Fruit fly (Drosophila melanogaster) whole organism, embryonic: ENCODE results near the gene red.

Source experiments
- CG1024 ChIP-seq: fragments of 200-800 bp; sonication (Bioruptor generic); IDR thresholded peaks from 2 replicates; pipeline ENCODE4 v1.3.6; 2022; ENCODE audit warnings: missing biosample characterization, missing genetic modification characterization
- CG11093 ChIP-seq: fragments of 200-800 bp; sonication (Bioruptor generic); IDR thresholded peaks from 3 replicates; pipeline ENCODE4 v1.3.6; 2022; ENCODE audit warnings: missing biosample characterization, missing genetic modification characterization
- CG12155 ChIP-seq: fragments of 200-800 bp; sonication (Bioruptor generic); optimal IDR thresholded peaks from 3 replicates; lab custom pipeline; 2016; ENCODE audit warnings: missing biosample characterization, missing genetic modification characterization
- CG15073 ChIP-seq: fragments of 200-800 bp; sonication (Bioruptor generic); optimal IDR thresholded peaks from 2 replicates; lab custom pipeline; 2016; ENCODE audit warnings: missing biosample characterization, missing genetic modification characterization
- CG16815 ChIP-seq: fragments of 200-800 bp; sonication (Bioruptor generic); optimal IDR thresholded peaks from 3 replicates; lab custom pipeline; 2017; ENCODE audit warnings: missing biosample characterization, mild to moderate bottlenecking, missing genetic modification characterization
- CG17612 ChIP-seq: fragments of 200-800 bp; sonication (Bioruptor generic); IDR thresholded peaks from 2 replicates; pipeline ENCODE4 v1.3.6; 2022; ENCODE audit warnings: missing biosample characterization, missing genetic modification characterization
- CG18599 ChIP-seq: fragments of 200-800 bp; sonication (Bioruptor generic); optimal IDR thresholded peaks from 3 replicates; lab custom pipeline; 2017; ENCODE audit warnings: missing biosample characterization, missing genetic modification characterization, mild to moderate bottlenecking, moderate library complexity, missing genetic modification reagents
- CG2199 ChIP-seq: fragments of 200-800 bp; sonication (Bioruptor generic); IDR thresholded peaks from 3 replicates; pipeline ENCODE4 v1.3.6; 2022; ENCODE audit warnings: missing biosample characterization, missing genetic modification characterization
- CG3281 ChIP-seq: fragments of 200-800 bp; sonication (Bioruptor generic); optimal IDR thresholded peaks from 3 replicates; lab custom pipeline; 2017; ENCODE audit warnings: missing biosample characterization, mild to moderate bottlenecking, missing genetic modification characterization
- CG4707 ChIP-seq: fragments of 200-800 bp; sonication (Bioruptor generic); optimal IDR thresholded peaks from 2 replicates; lab custom pipeline; 2018; ENCODE audit warnings: missing biosample characterization, mild to moderate bottlenecking, missing genetic modification characterization, moderate library complexity
- CG5245 ChIP-seq: fragments of 200-800 bp; sonication (Bioruptor generic); optimal IDR thresholded peaks from 3 replicates; lab custom pipeline; 2016; ENCODE audit warnings: missing biosample characterization, missing genetic modification characterization
- CG6654 ChIP-seq: fragments of 200-800 bp; sonication (Bioruptor generic); optimal IDR thresholded peaks from 2 replicates; lab custom pipeline; 2017; ENCODE audit warnings: missing biosample characterization, mild to moderate bottlenecking, missing genetic modification characterization
- CG6689 ChIP-seq: fragments of 200-800 bp; sonication (Bioruptor generic); IDR thresholded peaks from 2 replicates; pipeline ENCODE4 v1.3.6; 2022; ENCODE audit warnings: missing biosample characterization, missing genetic modification characterization
- CG7357 ChIP-seq: fragments of 200-800 bp; sonication (Bioruptor generic); IDR thresholded peaks from 3 replicates; pipeline ENCODE4 v1.3.6; 2022; ENCODE audit warnings: missing biosample characterization, missing genetic modification characterization
- CG9817 ChIP-seq: fragments of 200-800 bp; sonication (Bioruptor generic); optimal IDR thresholded peaks from 2 replicates; lab custom pipeline; 2018; ENCODE audit warnings: missing biosample characterization, mild to moderate bottlenecking, missing genetic modification characterization, moderate library complexity
- CHES-1-like ChIP-seq: fragments of 200-800 bp; sonication (Bioruptor generic); optimal IDR thresholded peaks from 2 replicates; lab custom pipeline; 2016; ENCODE audit warnings: missing biosample characterization, missing genetic modification characterization
- Dip3 ChIP-seq: fragments of 200-800 bp; sonication (Bioruptor generic); optimal IDR thresholded peaks from 3 replicates; lab custom pipeline; 2016; ENCODE audit warnings: missing biosample characterization, missing genetic modification characterization
- Doc3 ChIP-seq: fragments of 200-800 bp; sonication (Bioruptor generic); IDR thresholded peaks from 3 replicates; pipeline ENCODE4 v1.3.6; 2022; ENCODE audit warnings: missing biosample characterization, missing genetic modification characterization; ENCODE audit not compliant: partially characterized antibody
- ERR ChIP-seq: fragments of 200-800 bp; sonication (Bioruptor generic); optimal IDR thresholded peaks from 2 replicates; lab custom pipeline; 2016; ENCODE audit warnings: missing biosample characterization, missing genetic modification characterization
- Fer1 ChIP-seq: fragments of 200-800 bp; sonication (Bioruptor generic); optimal IDR thresholded peaks from 2 replicates; lab custom pipeline; 2017; ENCODE audit warnings: missing biosample characterization, mild to moderate bottlenecking, missing genetic modification characterization
- HmgD ChIP-seq: fragments of 200-800 bp; sonication (Bioruptor generic); optimal IDR thresholded peaks from 3 replicates; lab custom pipeline; 2016; ENCODE audit warnings: missing biosample characterization, missing genetic modification characterization
- HmgZ ChIP-seq: fragments of 200-800 bp; sonication (Bioruptor generic); optimal IDR thresholded peaks from 2 replicates; lab custom pipeline; 2018; ENCODE audit warnings: missing biosample characterization, mild to moderate bottlenecking, missing genetic modification characterization
- Hr78 ChIP-seq, 2 experiments: fragments of 200-800 bp in 1 of 2; fragments of >200 bp in 1 of 2; sonication (Bioruptor generic) in 1 of 2; optimal IDR thresholded peaks; 2 replicates each; lab custom pipeline; 2017 to 2019; ENCODE audit warnings: missing biosample characterization in 2 of 2, missing genetic modification characterization in 2 of 2, mild to moderate bottlenecking in 1 of 2, moderate library complexity in 1 of 2
- Lim3 ChIP-seq: fragments of 200-800 bp; sonication (Bioruptor generic); IDR thresholded peaks from 2 replicates; pipeline ENCODE4 v1.3.6; 2022; ENCODE audit warnings: missing biosample characterization, missing genetic modification characterization
- NK7.1 ChIP-seq: fragments of 200-800 bp; sonication (Bioruptor generic); optimal IDR thresholded peaks from 3 replicates; lab custom pipeline; 2016; ENCODE audit warnings: missing biosample characterization, missing genetic modification characterization
- Ravus ChIP-seq: fragments of 200-800 bp; sonication (Bioruptor generic); IDR thresholded peaks from 2 replicates; pipeline ENCODE4 v1.3.6; 2022; ENCODE audit warnings: missing biosample characterization, missing genetic modification characterization
- Rfx ChIP-seq: fragments of 200-800 bp; sonication (Bioruptor generic); IDR thresholded peaks from 2 replicates; pipeline ENCODE4 v1.3.6; 2022; ENCODE audit warnings: missing biosample characterization, missing genetic modification characterization
- Sry-δ ChIP-seq: fragments of 200-800 bp; sonication (Bioruptor generic); optimal IDR thresholded peaks from 2 replicates; lab custom pipeline; 2016; ENCODE audit warnings: missing biosample characterization, missing genetic modification characterization
- Taf1 ChIP-seq: fragments of 200-800 bp; sonication (Bioruptor generic); IDR thresholded peaks from 2 replicates; pipeline ENCODE4 v1.3.6; 2022; ENCODE audit warnings: missing biosample characterization, missing genetic modification characterization
- ab ChIP-seq: fragments of 200-800 bp; sonication (Bioruptor generic); optimal IDR thresholded peaks from 2 replicates; lab custom pipeline; 2016; ENCODE audit warnings: missing biosample characterization, missing genetic modification characterization
- ara ChIP-seq: fragments of 200-800 bp; sonication (Bioruptor generic); IDR thresholded peaks from 2 replicates; pipeline ENCODE4 v1.3.6; 2022; ENCODE audit warnings: missing biosample characterization, missing genetic modification characterization
- ash1 ChIP-seq: fragments of 200-800 bp; sonication (Bioruptor generic); optimal IDR thresholded peaks from 2 replicates; lab custom pipeline; 2018; ENCODE audit warnings: missing biosample characterization, mild to moderate bottlenecking, missing genetic modification characterization
- az2 ChIP-seq: fragments of 200-800 bp; sonication (Bioruptor generic); optimal IDR thresholded peaks from 3 replicates; lab custom pipeline; 2016; ENCODE audit warnings: missing biosample characterization, missing genetic modification characterization
- crc ChIP-seq: fragments of 200-800 bp; sonication (Bioruptor generic); optimal IDR thresholded peaks from 2 replicates; lab custom pipeline; 2016; ENCODE audit warnings: missing biosample characterization, missing genetic modification characterization
- da ChIP-seq: fragments of 200-800 bp; sonication (Bioruptor generic); optimal IDR thresholded peaks from 2 replicates; lab custom pipeline; 2016; ENCODE audit warnings: missing biosample characterization, missing genetic modification characterization
- disco-r ChIP-seq: fragments of 200-800 bp; sonication (Bioruptor generic); optimal IDR thresholded peaks from 2 replicates; lab custom pipeline; 2016; ENCODE audit warnings: missing biosample characterization, missing genetic modification characterization
- dm ChIP-seq: fragments of 200-800 bp; sonication (Bioruptor generic); optimal IDR thresholded peaks from 3 replicates; lab custom pipeline; 2016; ENCODE audit warnings: missing biosample characterization, missing genetic modification characterization
- dmrt11E ChIP-seq: fragments of 200-800 bp; sonication (Bioruptor generic); optimal IDR thresholded peaks from 3 replicates; lab custom pipeline; 2018; ENCODE audit warnings: missing biosample characterization, mild to moderate bottlenecking, missing genetic modification characterization, moderate library complexity
- eyg ChIP-seq: fragments of 200-800 bp; sonication (Bioruptor generic); optimal IDR thresholded peaks from 3 replicates; lab custom pipeline; 2016; ENCODE audit warnings: missing biosample characterization, missing genetic modification characterization
- ftz-f1 ChIP-seq: fragments of 200-800 bp; sonication (Bioruptor generic); optimal IDR thresholded peaks from 2 replicates; lab custom pipeline; 2016; ENCODE audit warnings: missing biosample characterization, missing genetic modification characterization
- fu2 ChIP-seq: fragments of 200-800 bp; sonication (Bioruptor generic); optimal IDR thresholded peaks from 2 replicates; lab custom pipeline; 2016; ENCODE audit warnings: missing biosample characterization, missing genetic modification characterization
- lilli ChIP-seq: fragments of 200-800 bp; sonication (Bioruptor generic); optimal IDR thresholded peaks from 3 replicates; lab custom pipeline; 2016; ENCODE audit warnings: missing biosample characterization, missing genetic modification characterization
- pita ChIP-seq: fragments of 200-800 bp; sonication (Bioruptor generic); optimal IDR thresholded peaks from 2 replicates; lab custom pipeline; 2017; ENCODE audit warnings: missing biosample characterization, mild to moderate bottlenecking, missing genetic modification characterization
- prd ChIP-seq, 3 experiments: fragments of >200 bp in 2 of 3; fragments of 200-800 bp in 1 of 3; sonication (Bioruptor generic) in 1 of 3; optimal IDR thresholded peaks in 2 of 3; IDR thresholded peaks in 1 of 3; 2 replicates in 2 of 3; 3 replicates in 1 of 3; pipeline versions ENCODE4 v1.3.6 to Lab custom; 2017 to 2022; ENCODE audit warnings: missing biosample characterization in 1 of 3, missing genetic modification characterization in 1 of 3
- slp2 ChIP-seq: fragments of 200-800 bp; sonication (Bioruptor generic); optimal IDR thresholded peaks from 2 replicates; lab custom pipeline; 2016; ENCODE audit warnings: missing biosample characterization, missing genetic modification characterization
- sob ChIP-seq: fragments of 200-800 bp; sonication (Bioruptor generic); IDR thresholded peaks from 2 replicates; pipeline ENCODE4 v1.3.6; 2022; ENCODE audit warnings: missing biosample characterization, missing genetic modification characterization
- tup ChIP-seq: fragments of 200-800 bp; sonication (Bioruptor generic); optimal IDR thresholded peaks from 2 replicates; lab custom pipeline; 2016; ENCODE audit warnings: missing biosample characterization, mild to moderate bottlenecking, missing genetic modification characterization, moderate library complexity
- vvl ChIP-seq: fragments of 200-800 bp; sonication (Bioruptor generic); IDR thresholded peaks from 2 replicates; pipeline ENCODE4 v1.3.6; 2022; ENCODE audit warnings: missing biosample characterization, missing genetic modification characterization
- zfh1 ChIP-seq: fragments of 200-800 bp; sonication (Bioruptor generic); IDR thresholded peaks from 3 replicates; pipeline ENCODE4 v1.3.6; 2022; ENCODE audit warnings: missing biosample characterization, missing genetic modification characterization

Gene red

dm6 chr3R:14346838-14347745 lies 58.2 kb downstream of the red start (continued):
- TF ChIP-seq HmgZ (tag; lab: Kevin White, UChicago) (peak; percentile 15), slp2 (no peak), CG3281 (GFP tag; lab: Kevin White, UChicago) (peak; percentile 75), Lim3 (GFP tag; lab: Robert Waterston, UW) (no peak), CG5245 (GFP tag; lab: Kevin White, UChicago) (peak; percentile 30), ara (GFP tag; lab: Robert Waterston, UW) (no peak), CG7357 (GFP tag; lab: Robert Waterston, UW) (no peak; the same call in 2 of the 3 replicates), Fer1 (GFP tag; lab: Kevin White, UChicago) (peak; percentile 66), CG6689 (GFP tag; lab: Robert Waterston, UW) (peak; percentile 58; the same call in 1 of the 2 replicates), tup (GFP tag; lab: Kevin White, UChicago) (no peak), Rfx (peak; percentile 34; the same call in 1 of the 2 replicates), lilli (GFP tag; lab: Kevin White, UChicago) (peak; percentile 61), sob (GFP tag; lab: Robert Waterston, UW) (peak; percentile 49; the same call in 1 of the 2 replicates), crc (GFP tag; lab: Kevin White, UChicago) (no peak), CG9817 (tag; lab: Kevin White, UChicago) (peak; percentile 41), prd (optimal IDR thresholded peaks at IDR 0.05; lab: Kevin White, UChicago) (no peak), prd (GFP tag; IDR thresholded peaks at IDR 0.05; lab: Robert Waterston, UW) (peak; percentile 28; the same call in 1 of the 3 replicates), Ravus (GFP tag; lab: Robert Waterston, UW) (no peak), CG18599 (GFP tag; lab: Kevin White, UChicago) (peak; percentile 88), Sry-δ (GFP tag; lab: Kevin White, UChicago) (no peak), NK7.1 (GFP tag; lab: Kevin White, UChicago) (no peak), disco-r (no peak), CG6654 (GFP tag; lab: Kevin White, UChicago) (peak; percentile 12), pita (GFP tag; lab: Kevin White, UChicago) (no peak), CG2199 (peak; percentile 61; the same call in 1 of the 3 replicates), CHES-1-like (GFP tag; lab: Kevin White, UChicago) (no peak), az2 (GFP tag; lab: Kevin White, UChicago) (peak; percentile 40), ftz-f1 (GFP tag; lab: Kevin White, UChicago) (no peak), ERR (GFP tag; lab: Kevin White, UChicago) (no peak), dmrt11E (no peak), dm (GFP tag; lab: Kevin White, UChicago) (no peak), Dip3 (peak; percentile 21), CG16815 (GFP tag; lab: Kevin White, UChicago) (peak; percentile 32), CG15073 (GFP tag; lab: Kevin White, UChicago) (no peak), CG12155 (GFP tag; lab: Kevin White, UChicago) (peak; percentile 36), ab (no peak), da (GFP tag; lab: Kevin White, UChicago) (no peak), fu2 (no peak), Hr78 (GFP tag; optimal IDR thresholded peaks at IDR 0.05; lab: Kevin White, UChicago) (peak in 1 of 2 experiments; percentile 9), CG1024 (GFP tag; lab: Robert Waterston, UW) (no peak), zfh1 (GFP tag; lab: Robert Waterston, UW) (no peak), vvl (GFP tag; lab: Robert Waterston, UW) (peak; percentile 54), Doc3 (GFP tag; lab: Robert Waterston, UW) (no peak), eyg (no peak), ash1 (GFP tag; lab: Kevin White, UChicago) (no peak), CG17612 (GFP tag; lab: Robert Waterston, UW) (no peak), CG4707 (GFP tag; lab: Kevin White, UChicago) (no peak), Taf1 (no peak), HmgD (no peak), CG11093 (GFP tag; lab: Robert Waterston, UW) (no peak)
